Worm (Caenorhabditis elegans) whole organism, L2 larva: ENCODE measurements around the gene cdk-12.
"Not testable (repeated sequence)": the region's sequence is repeated elsewhere in the genome, so short reads cannot be mapped to it uniquely, and the experiment has no call there.

Experiments
- ama-1 ChIP-seq: fragments of 150-350 bp; optimal IDR thresholded peaks from 2 replicates; lab custom pipeline; 2018; ENCODE audit warnings: inconsistent platforms
- egl-27 ChIP-seq: sonication (generic microtip); optimal IDR thresholded peaks from 3 replicates; lab custom pipeline; 2017; ENCODE audit warnings: missing biosample characterization, missing genetic modification reagents, missing genetic modification characterization
- fos-1 ChIP-seq: fragments of 150-350 bp; optimal IDR thresholded peaks from 2 replicates; lab custom pipeline; 2014; ENCODE audit warnings: missing biosample characterization, missing genetic modification characterization
- gmeb-1 ChIP-seq: fragments of 150-350 bp; optimal IDR thresholded peaks from 2 replicates; lab custom pipeline; 2014; ENCODE audit warnings: missing biosample characterization, missing genetic modification characterization
- nhr-237 ChIP-seq: fragments of 150-350 bp; optimal IDR thresholded peaks from 2 replicates; lab custom pipeline; 2014; ENCODE audit warnings: missing biosample characterization, missing genetic modification characterization
- sem-4 ChIP-seq: fragments of 150-350 bp; optimal IDR thresholded peaks from 2 replicates; lab custom pipeline; 2014; ENCODE audit warnings: missing biosample characterization, missing genetic modification reagents, missing genetic modification characterization
- sma-9 ChIP-seq, 2 experiments: fragments of 150-350 bp in 1 of 2; sonication (generic microtip) in 1 of 2; optimal IDR thresholded peaks; 2 replicates each; lab custom pipeline; 2014 to 2016; ENCODE audit warnings: missing genetic modification characterization in 2 of 2, mild to moderate bottlenecking in 1 of 2, missing biosample characterization in 1 of 2, missing compliant biosample characterization in 1 of 2, missing genetic modification reagents in 1 of 2, moderate library complexity in 1 of 2
- unc-55 ChIP-seq: fragments of 150-350 bp; sonication (generic microtip); optimal IDR thresholded peaks from 3 replicates; lab custom pipeline; 2014; ENCODE audit warnings: missing biosample characterization, missing genetic modification reagents, missing genetic modification characterization
- unc-62 ChIP-seq: fragments of 150-350 bp; optimal IDR thresholded peaks from 2 replicates; lab custom pipeline; 2014; ENCODE audit warnings: missing biosample characterization, missing genetic modification reagents, missing genetic modification characterization
- zag-1 ChIP-seq: fragments of 150-350 bp; optimal IDR thresholded peaks from 2 replicates; lab custom pipeline; 2014; ENCODE audit warnings: missing biosample characterization, missing genetic modification characterization

DNA sequence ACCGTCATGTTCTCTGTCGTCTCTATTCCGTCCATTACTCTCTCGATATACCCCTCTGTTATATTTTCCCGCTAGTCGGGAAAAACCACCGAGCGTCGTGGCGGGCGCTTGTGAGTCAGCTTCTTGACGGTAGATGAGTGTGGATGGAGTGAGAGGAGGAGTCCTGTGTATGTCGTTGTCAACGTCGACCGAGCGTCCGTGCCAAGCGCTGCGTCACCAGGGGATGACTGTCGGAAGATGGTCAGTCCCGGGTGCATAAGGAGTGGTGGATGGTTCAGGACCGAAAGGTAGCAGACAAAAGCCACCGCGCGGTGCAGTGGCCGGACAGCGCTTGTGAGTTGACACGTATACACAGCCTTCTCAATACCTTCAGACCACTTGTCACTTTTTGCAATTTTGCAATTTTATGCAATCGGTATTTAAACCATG lies 36.6 kb downstream of the cdk-12 start:
- TF ChIP-seq egl-27 (tag; lab: Kevin White, UChicago); unc-62 (GFP tag; lab: Kevin White, UChicago); ama-1 (lab: Kevin White, UChicago); nhr-237 (tag; lab: Kevin White, UChicago); zag-1 (tag; lab: Kevin White, UChicago); sem-4; gmeb-1; sma-9 (GFP tag; optimal IDR thresholded peaks at IDR 0.05; lab: Kevin White, UChicago); sma-9 (tag; optimal IDR thresholded peaks at IDR 0.05; lab: Kevin White, UChicago): not testable (repeated sequence)
- TF ChIP-seq unc-55 (GFP tag; lab: Kevin White, UChicago): peak; percentile 14
- peak; percentile 64 for TF ChIP-seq fos-1 (tag; lab: Kevin White, UChicago)
